Worm (Caenorhabditis elegans) whole organism, mixed stage, embryonic: ENCODE results near the gene C03G6.21.

ENCODE experiments used
- M03D4.4 ChIP-seq: sonication (generic microtip); optimal IDR thresholded peaks from 2 replicates; lab custom pipeline; 2017; ENCODE audit warnings: mild to moderate bottlenecking, missing genetic modification characterization, missing compliant biosample characterization
- bed-3 ChIP-seq: fragments of 200-800 bp; sonication (Bioruptor generic); optimal IDR thresholded peaks from 3 replicates; lab custom pipeline; 2018; ENCODE audit warnings: mild to moderate bottlenecking, missing genetic modification characterization, moderate library complexity, missing compliant biosample characterization
- blmp-1 ChIP-seq: fragments of 150-350 bp; optimal IDR thresholded peaks from 2 replicates; lab custom pipeline; 2014; ENCODE audit warnings: missing biosample characterization, missing genetic modification characterization
- ceh-39 ChIP-seq: fragments of 150-350 bp; optimal IDR thresholded peaks from 2 replicates; lab custom pipeline; 2014; ENCODE audit warnings: missing biosample characterization, missing genetic modification characterization
- ceh-43 ChIP-seq: fragments of 200-800 bp; sonication (Bioruptor generic); optimal IDR thresholded peaks from 2 replicates; lab custom pipeline; 2018; ENCODE audit warnings: mild to moderate bottlenecking, missing genetic modification characterization, moderate library complexity, missing compliant biosample characterization
- ceh-83 ChIP-seq: fragments of 200-800 bp; sonication (Bioruptor generic); optimal IDR thresholded peaks from 2 replicates; lab custom pipeline; 2018; ENCODE audit warnings: mild to moderate bottlenecking, missing genetic modification characterization, missing compliant biosample characterization
- ces-1 ChIP-seq: fragments of 150-350 bp; optimal IDR thresholded peaks from 2 replicates; lab custom pipeline; 2014; ENCODE audit warnings: missing biosample characterization, missing genetic modification reagents, missing genetic modification characterization
- cnd-1 ChIP-seq: fragments of 200-800 bp; sonication (Bioruptor generic); optimal IDR thresholded peaks from 2 replicates; lab custom pipeline; 2018; ENCODE audit warnings: mild to moderate bottlenecking, missing genetic modification characterization, missing compliant biosample characterization
- drap-1 ChIP-seq: fragments of 200-800 bp; sonication (Bioruptor generic); optimal IDR thresholded peaks from 3 replicates; lab custom pipeline; 2018; ENCODE audit warnings: mild to moderate bottlenecking, missing genetic modification characterization, missing compliant biosample characterization
- elt-1 ChIP-seq: sonication (generic microtip); optimal IDR thresholded peaks from 2 replicates; lab custom pipeline; 2017; ENCODE audit warnings: missing genetic modification characterization, mild to moderate bottlenecking, missing compliant biosample characterization, antibody characterized with exemption, moderate library complexity, borderline replicate concordance; ENCODE audit not compliant: insufficient read depth
- elt-3 ChIP-seq: fragments of 150-350 bp; optimal IDR thresholded peaks from 2 replicates; lab custom pipeline; 2014; ENCODE audit warnings: missing biosample characterization, missing genetic modification characterization
- flh-1 ChIP-seq: fragments of 200-800 bp; sonication (Bioruptor generic); optimal IDR thresholded peaks from 2 replicates; lab custom pipeline; 2018; ENCODE audit warnings: mild to moderate bottlenecking, missing genetic modification characterization, moderate library complexity, missing compliant biosample characterization
- ham-2 ChIP-seq: fragments of 200-800 bp; sonication (Bioruptor generic); optimal IDR thresholded peaks from 2 replicates; lab custom pipeline; 2018; ENCODE audit warnings: mild to moderate bottlenecking, missing genetic modification characterization, missing compliant biosample characterization
- hlh-1 ChIP-seq: fragments of 150-350 bp; optimal IDR thresholded peaks from 2 replicates; lab custom pipeline; 2014; ENCODE audit warnings: missing biosample characterization, missing genetic modification reagents, missing genetic modification characterization
- lin-13 ChIP-seq: fragments of 150-350 bp; optimal IDR thresholded peaks from 2 replicates; lab custom pipeline; 2014; ENCODE audit warnings: missing biosample characterization, missing genetic modification characterization
- lin-32 ChIP-seq: fragments of 200-800 bp; sonication (Bioruptor generic); optimal IDR thresholded peaks from 2 replicates; lab custom pipeline; 2018; ENCODE audit warnings: mild to moderate bottlenecking, missing genetic modification characterization, missing compliant biosample characterization
- lsy-2 ChIP-seq: fragments of 150-350 bp; optimal IDR thresholded peaks from 2 replicates; lab custom pipeline; 2014; ENCODE audit warnings: missing biosample characterization, missing genetic modification characterization
- mab-5 ChIP-seq: fragments of 150-350 bp; optimal IDR thresholded peaks from 2 replicates; lab custom pipeline; 2014; ENCODE audit warnings: missing biosample characterization, missing genetic modification characterization
- mep-1 ChIP-seq: fragments of 150-350 bp; optimal IDR thresholded peaks from 2 replicates; lab custom pipeline; 2017; ENCODE audit warnings: missing biosample characterization, missing genetic modification reagents, missing genetic modification characterization, inconsistent platforms
- mls-2 ChIP-seq: sonication (generic microtip); optimal IDR thresholded peaks from 2 replicates; lab custom pipeline; 2016; ENCODE audit warnings: mild to moderate bottlenecking, missing genetic modification characterization, moderate library complexity, missing compliant biosample characterization
- nhr-12 ChIP-seq: fragments of 150-350 bp; optimal IDR thresholded peaks from 2 replicates; lab custom pipeline; 2014; ENCODE audit warnings: missing biosample characterization, missing genetic modification characterization
- nhr-237 ChIP-seq: fragments of 150-350 bp; optimal IDR thresholded peaks from 2 replicates; lab custom pipeline; 2014; ENCODE audit warnings: missing biosample characterization, missing genetic modification characterization
- nhr-76 ChIP-seq: sonication (generic microtip); optimal IDR thresholded peaks from 2 replicates; lab custom pipeline; 2017; ENCODE audit warnings: missing biosample characterization, missing genetic modification characterization
- pha-4 ChIP-seq: fragments of 150-350 bp; optimal IDR thresholded peaks from 2 replicates; lab custom pipeline; 2018; ENCODE audit warnings: missing biosample characterization, missing genetic modification reagents, missing genetic modification characterization
- sem-2 ChIP-seq: fragments of 200-800 bp; sonication (Bioruptor generic); optimal IDR thresholded peaks from 2 replicates; lab custom pipeline; 2018; ENCODE audit warnings: mild to moderate bottlenecking, missing genetic modification characterization, missing compliant biosample characterization
- snpc-4 ChIP-seq: fragments of 150-350 bp; optimal IDR thresholded peaks from 2 replicates; lab custom pipeline; 2014; ENCODE audit warnings: missing biosample characterization, missing genetic modification characterization
- sptf-1 ChIP-seq: sonication (generic microtip); optimal IDR thresholded peaks from 2 replicates; lab custom pipeline; 2017; ENCODE audit warnings: mild to moderate bottlenecking, missing genetic modification characterization, moderate library complexity, missing compliant biosample characterization
- tbx-8 ChIP-seq: fragments of 200-800 bp; sonication (Bioruptor generic); optimal IDR thresholded peaks from 2 replicates; lab custom pipeline; 2018; ENCODE audit warnings: mild to moderate bottlenecking, missing genetic modification characterization, moderate library complexity, missing compliant biosample characterization
- unc-120 ChIP-seq: sonication (generic microtip); optimal IDR thresholded peaks from 2 replicates; lab custom pipeline; 2017; ENCODE audit warnings: missing genetic modification characterization, missing compliant biosample characterization; ENCODE audit not compliant: poor library complexity, severe bottlenecking
- unc-39 ChIP-seq: fragments of 150-350 bp; optimal IDR thresholded peaks from 2 replicates; lab custom pipeline; 2014; ENCODE audit warnings: missing biosample characterization, missing genetic modification characterization
- unc-62 ChIP-seq: fragments of 150-350 bp; optimal IDR thresholded peaks from 2 replicates; lab custom pipeline; 2014; ENCODE audit warnings: missing biosample characterization, missing genetic modification reagents, missing genetic modification characterization
- zip-8 ChIP-seq: fragments of 150-350 bp; optimal IDR thresholded peaks from 2 replicates; lab custom pipeline; 2014; ENCODE audit warnings: missing biosample characterization, missing genetic modification characterization
- ztf-11 ChIP-seq: fragments of 150-350 bp; optimal IDR thresholded peaks from 2 replicates; lab custom pipeline; 2014; ENCODE audit warnings: missing biosample characterization, missing genetic modification characterization

Gene C03G6.21

DNA sequence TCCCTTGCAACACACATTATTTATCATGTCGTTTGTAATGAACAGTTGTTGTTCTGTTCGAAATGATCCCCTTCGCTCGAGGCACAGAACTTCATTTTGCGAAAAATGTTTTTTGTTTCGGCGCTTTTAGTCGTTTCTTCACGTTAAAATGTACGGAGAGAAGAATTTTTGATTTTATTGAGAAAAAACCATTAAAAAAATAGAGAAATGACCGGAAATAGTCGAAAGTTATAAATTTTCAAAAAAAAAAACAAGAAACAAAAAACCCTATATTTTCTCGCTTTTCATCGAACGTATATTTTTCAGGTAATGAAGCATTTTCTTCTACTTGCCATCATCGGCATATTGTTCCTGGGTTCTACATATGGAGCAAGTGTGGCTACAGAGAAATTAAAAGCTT, 24.3 kb downstream of the C03G6.21 start, which contains the start of gene F10G2.1:
F10G2.1 (plus strand) TSS at position 301 of the 400 bp plus-strand sequence.
- TF ChIP-seq sptf-1 (tag; lab: Kevin White, UChicago) (no peak), hlh-1 (tag; lab: Kevin White, UChicago) (peak; percentile 25)
- TF ChIP-seq, all 35 proteins: peak for 1

DNA sequence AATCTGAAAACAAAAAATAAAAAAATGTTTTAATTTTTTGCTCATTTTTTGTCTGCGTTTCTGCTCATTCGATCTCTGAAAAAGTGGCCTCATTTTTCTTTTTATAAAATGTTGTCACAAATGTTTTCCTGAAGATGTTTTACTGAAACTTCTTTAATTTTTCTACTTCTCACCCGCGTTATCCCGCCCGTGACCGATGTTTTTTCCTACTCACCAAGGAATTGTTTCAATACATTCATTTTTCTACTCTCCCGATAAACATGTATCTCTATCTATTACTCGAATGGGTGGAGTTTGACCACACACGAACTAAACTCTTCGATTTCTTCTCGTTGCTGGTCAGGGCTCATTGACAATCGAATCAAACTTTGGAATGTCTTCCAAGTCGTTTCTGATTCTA, 25.7 kb downstream of the C03G6.21 start, which contains the start of gene F10G2.2:
F10G2.2 (plus strand) TSS at position 301 of the 400 bp plus-strand sequence.
- TF ChIP-seq sem-2 (GFP tag; lab: Kevin White, UChicago): no peak
- no peak for TF ChIP-seq mab-5 (tag; lab: Kevin White, UChicago)
- TF ChIP-seq tbx-8: no peak
- TF ChIP-seq unc-39: no peak
- TF ChIP-seq drap-1 (GFP tag; lab: Kevin White, UChicago): no peak
- TF ChIP-seq ceh-39 (tag; lab: Kevin White, UChicago): no peak
- TF ChIP-seq nhr-12 (tag; lab: Kevin White, UChicago): no peak
- TF ChIP-seq ztf-11 (tag; lab: Kevin White, UChicago): no peak
- no peak for TF ChIP-seq nhr-76 (tag; lab: Kevin White, UChicago)
- no peak for TF ChIP-seq sptf-1 (tag; lab: Kevin White, UChicago)
- TF ChIP-seq lsy-2: no peak
- no peak for TF ChIP-seq nhr-237 (tag; lab: Kevin White, UChicago)
- TF ChIP-seq, all 35 proteins: peak for 0

DNA sequence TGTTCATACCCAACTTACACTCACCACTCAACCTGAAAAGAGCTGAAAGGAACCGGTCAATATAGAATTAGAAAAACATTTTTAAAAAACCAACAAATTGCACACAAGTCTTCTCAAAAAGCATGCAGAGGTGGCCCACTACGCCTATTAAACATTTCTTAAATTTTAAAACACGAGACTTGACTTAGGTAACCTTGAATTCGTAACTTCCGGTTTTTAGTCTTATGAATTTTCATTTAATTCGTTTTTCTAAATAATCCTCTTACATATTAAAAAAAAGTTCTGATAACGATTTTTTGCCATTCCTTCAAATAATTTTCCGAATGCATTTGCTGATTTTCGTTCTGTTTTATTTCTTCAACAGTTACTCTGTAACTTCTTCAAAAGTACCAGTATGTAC, 28.5 kb downstream of the C03G6.21 start, which contains the start of gene clec-7:
clec-7 (plus strand) TSS at position 301 of the 400 bp plus-strand sequence.
- TF ChIP-seq snpc-4: no peak
- no peak for TF ChIP-seq mab-5 (tag; lab: Kevin White, UChicago)
- TF ChIP-seq unc-39: no peak
- TF ChIP-seq drap-1 (GFP tag; lab: Kevin White, UChicago): no peak
- TF ChIP-seq blmp-1 (tag; lab: Kevin White, UChicago): no peak
- no peak for TF ChIP-seq lin-32

DNA sequence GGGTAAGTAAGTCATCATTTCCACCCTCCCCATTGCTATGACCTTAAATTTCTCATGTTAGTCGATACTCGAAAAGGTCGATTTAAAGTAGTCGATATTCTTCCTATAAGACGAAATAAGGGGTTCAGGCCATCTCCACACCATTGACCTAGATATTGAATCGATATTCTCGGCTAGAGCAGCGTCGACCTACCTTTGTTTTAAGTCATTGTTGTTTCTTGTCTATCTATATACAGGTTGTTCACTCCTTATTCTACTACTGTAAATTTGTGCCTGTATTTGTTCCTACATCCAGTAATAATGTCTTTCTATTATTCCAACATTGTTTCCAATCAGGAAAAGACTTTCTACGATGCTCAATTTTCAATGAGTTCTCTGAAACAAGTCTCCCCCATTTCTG, 29.7 kb downstream of the C03G6.21 start, which contains the start of gene F10G2.4:
F10G2.4 (plus strand) TSS at position 301 of the 400 bp plus-strand sequence.
- TF ChIP-seq lin-32: no peak
- no peak for TF ChIP-seq flh-1
- TF ChIP-seq cnd-1 (tag; lab: Kevin White, UChicago): no peak
- TF ChIP-seq elt-3 (tag; lab: Kevin White, UChicago): no peak
- TF ChIP-seq sptf-1 (tag; lab: Kevin White, UChicago): no peak
- no peak for TF ChIP-seq lsy-2
- no peak for TF ChIP-seq drap-1 (GFP tag; lab: Kevin White, UChicago)
- no peak for TF ChIP-seq unc-120
- TF ChIP-seq M03D4.4 (tag; lab: Kevin White, UChicago): no peak
- no peak for TF ChIP-seq mls-2 (tag; lab: Kevin White, UChicago)
- TF ChIP-seq mep-1 (tag; lab: Kevin White, UChicago): no peak
- no peak for TF ChIP-seq nhr-12 (tag; lab: Kevin White, UChicago)
- no peak for TF ChIP-seq sem-2 (GFP tag; lab: Kevin White, UChicago)
- TF ChIP-seq tbx-8: no peak
- TF ChIP-seq nhr-76 (tag; lab: Kevin White, UChicago): no peak

DNA sequence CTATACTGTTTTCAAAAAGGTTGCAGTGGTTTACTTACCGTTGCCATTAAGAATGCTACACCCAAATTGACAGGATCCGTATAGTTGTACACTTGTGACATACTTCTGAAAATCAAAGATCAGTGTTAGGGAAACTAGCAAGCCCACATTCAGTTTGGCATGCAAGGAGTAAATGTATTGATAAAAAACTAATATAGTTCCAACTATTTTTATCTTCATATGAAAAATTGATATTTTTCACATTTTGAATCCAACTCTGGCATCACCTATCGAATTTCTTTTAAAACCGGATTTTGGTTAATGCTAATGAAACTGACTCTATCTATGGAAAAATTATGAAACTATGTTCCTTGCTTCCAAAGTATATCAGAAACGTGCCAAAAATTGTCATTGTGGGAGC, 31.3 kb downstream of the C03G6.21 start, which contains the start of gene srx-92:
srx-92 (minus strand) TSS at position 101 of the 400 bp plus-strand sequence.
- TF ChIP-seq tbx-8 (no peak), mls-2 (tag; lab: Kevin White, UChicago) (no peak), lsy-2 (no peak), mep-1 (tag; lab: Kevin White, UChicago) (no peak), M03D4.4 (tag; lab: Kevin White, UChicago) (no peak), ceh-83 (GFP tag; lab: Kevin White, UChicago) (no peak), sem-2 (GFP tag; lab: Kevin White, UChicago) (no peak), pha-4 (tag; lab: Kevin White, UChicago) (no peak), zip-8 (tag; lab: Kevin White, UChicago) (no peak), sptf-1 (tag; lab: Kevin White, UChicago) (no peak), nhr-12 (tag; lab: Kevin White, UChicago) (no peak), unc-39 (no peak), ztf-11 (tag; lab: Kevin White, UChicago) (no peak), lin-32 (no peak), flh-1 (no peak), elt-3 (tag; lab: Kevin White, UChicago) (no peak), lin-13 (tag; lab: Kevin White, UChicago) (no peak), bed-3 (GFP tag; lab: Kevin White, UChicago) (no peak)
- TF ChIP-seq, all 35 proteins: peak for 0

DNA sequence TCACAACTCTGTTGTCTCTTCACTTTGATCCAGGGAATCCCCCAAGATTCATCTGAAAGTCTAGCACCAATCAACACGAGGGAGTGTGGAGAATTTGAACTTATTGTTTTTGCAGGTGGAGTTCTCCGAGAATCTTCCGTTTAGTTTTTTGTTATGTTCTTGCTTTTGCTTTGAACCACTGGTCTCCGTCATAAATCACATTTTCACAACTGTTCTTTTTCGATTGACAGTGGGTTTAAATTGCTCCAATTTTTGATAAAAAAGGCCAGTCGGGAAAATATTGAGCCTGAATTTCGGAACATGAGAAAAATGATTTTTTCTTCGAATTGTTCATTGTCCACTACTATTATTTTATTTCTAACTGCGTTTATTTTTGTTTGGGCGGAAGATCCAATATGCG, 34.7 kb downstream of the C03G6.21 start, which contains the start of gene F10G2.10:
F10G2.10 (plus strand) TSS at position 301 of the 400 bp plus-strand sequence.
- TF ChIP-seq bed-3 (GFP tag; lab: Kevin White, UChicago) (no peak), mab-5 (tag; lab: Kevin White, UChicago) (no peak), unc-62 (GFP tag; lab: Kevin White, UChicago) (no peak), zip-8 (tag; lab: Kevin White, UChicago) (no peak), nhr-237 (tag; lab: Kevin White, UChicago) (no peak), ham-2 (GFP tag; lab: Kevin White, UChicago) (no peak), lsy-2 (no peak), ceh-43 (GFP tag; lab: Kevin White, UChicago) (no peak), lin-32 (no peak), flh-1 (no peak), elt-1 (no peak), ces-1 (no peak), tbx-8 (no peak), M03D4.4 (tag; lab: Kevin White, UChicago) (no peak)
